Worm (Caenorhabditis elegans): ENCODE results near the gene dhs-9.

DNA sequence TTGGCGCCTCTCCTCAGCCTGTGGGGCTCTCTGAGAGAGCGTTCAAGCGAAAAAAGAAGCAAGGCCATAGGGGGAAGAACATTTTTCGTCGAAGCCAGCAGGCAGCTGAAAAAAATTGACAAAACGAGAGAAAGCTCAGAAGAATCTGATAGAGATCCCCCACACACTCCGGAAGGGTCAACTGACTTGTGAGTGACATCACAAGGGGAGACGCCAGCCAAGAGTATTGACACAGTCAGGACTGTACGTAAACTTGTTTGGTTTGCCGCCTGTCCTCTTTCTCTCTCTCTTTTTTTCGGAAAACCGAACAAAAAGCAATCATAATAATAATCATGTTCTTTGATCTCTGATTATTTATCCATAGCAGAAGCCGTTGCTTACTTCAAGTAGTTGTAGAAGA is 5.0 kb upstream of the dhs-9 start:
- TF ChIP-seq med-1 (GFP tag; optimal IDR thresholded peaks at IDR 0.05; ENCODE audit: insufficient read depth): no peak
- no peak for TF ChIP-seq ztf-23 (GFP tag; IDR thresholded peaks at IDR 0.05)
